Fruit fly (Drosophila melanogaster): Measurements from ENCODE around the gene CG32857.
"Not testable (repeated sequence)": the region's sequence is repeated elsewhere in the genome, so short reads cannot be mapped to it uniquely, and the experiment has no call there.

dm6 chrX:21623641-21624040 lies 6.2 kb upstream of the CG32857 start, which contains the start of gene CG32500:
- not testable (repeated sequence) for TF ChIP-seq psq, Myc, h, ttk, Sin3A (optimal IDR thresholded peaks at IDR 0.05)

All from Kc167 (cell line).